Fruit fly (Drosophila melanogaster) whole organism, embryonic: ENCODE measurements around the gene CG14431.

Experiments used
- ATbp ChIP-seq: fragments of 200-800 bp; sonication (Bioruptor generic); optimal IDR thresholded peaks from 2 replicates; lab custom pipeline; 2017; ENCODE audit warnings: missing biosample characterization, mild to moderate bottlenecking, missing genetic modification characterization, missing genetic modification reagents
- Ada2b ChIP-seq: fragments of 200-800 bp; sonication (Bioruptor generic); IDR thresholded peaks from 2 replicates; pipeline ENCODE4 v1.3.6; 2022; ENCODE audit warnings: missing biosample characterization, missing genetic modification characterization
- Adf1 ChIP-seq: fragments of 200-800 bp; sonication (Bioruptor generic); IDR thresholded peaks from 2 replicates; pipeline ENCODE4 v1.3.6; 2022; ENCODE audit warnings: missing biosample characterization, missing genetic modification characterization
- Atf3 ChIP-seq: fragments of 200-800 bp; sonication (Bioruptor generic); optimal IDR thresholded peaks from 3 replicates; lab custom pipeline; 2016; ENCODE audit warnings: missing biosample characterization, missing genetic modification characterization
- Bdp1 ChIP-seq: fragments of 200-800 bp; sonication (Bioruptor generic); optimal IDR thresholded peaks from 3 replicates; lab custom pipeline; 2016; ENCODE audit warnings: missing biosample characterization, missing genetic modification characterization
- CG10274 ChIP-seq: fragments of 200-800 bp; sonication (Bioruptor generic); optimal IDR thresholded peaks from 3 replicates; lab custom pipeline; 2017; ENCODE audit warnings: missing biosample characterization, mild to moderate bottlenecking, missing genetic modification characterization
- CG10366 ChIP-seq: fragments of 200-800 bp; sonication (Bioruptor generic); IDR thresholded peaks from 2 replicates; pipeline ENCODE4 v1.3.6; 2022; ENCODE audit warnings: missing biosample characterization, missing genetic modification characterization
- CG11456 ChIP-seq: fragments of 200-800 bp; sonication (Bioruptor generic); IDR thresholded peaks from 3 replicates; pipeline ENCODE4 v1.3.6; 2022; ENCODE audit warnings: missing biosample characterization, missing genetic modification characterization
- CG11560 ChIP-seq: fragments of 200-800 bp; sonication (Bioruptor generic); IDR thresholded peaks from 3 replicates; pipeline ENCODE4 v1.3.6; 2022; ENCODE audit warnings: missing biosample characterization, missing genetic modification characterization
- CG16863 ChIP-seq: fragments of 200-800 bp; sonication (Bioruptor generic); optimal IDR thresholded peaks from 3 replicates; lab custom pipeline; 2016; ENCODE audit warnings: missing biosample characterization, missing genetic modification characterization
- CG17829 ChIP-seq: fragments of 200-800 bp; optimal IDR thresholded peaks from 2 replicates; lab custom pipeline; 2019; ENCODE audit warnings: missing biosample characterization, mild to moderate bottlenecking, missing genetic modification characterization, moderate library complexity
- CG2116 ChIP-seq: fragments of 200-800 bp; sonication (Bioruptor generic); optimal IDR thresholded peaks from 3 replicates; lab custom pipeline; 2018; ENCODE audit warnings: missing biosample characterization, mild to moderate bottlenecking, missing genetic modification characterization
- CG2712 ChIP-seq: fragments of 200-800 bp; optimal IDR thresholded peaks from 3 replicates; lab custom pipeline; 2019; ENCODE audit warnings: missing biosample characterization, mild to moderate bottlenecking, missing genetic modification characterization, moderate library complexity
- CG30020 ChIP-seq: fragments of 200-800 bp; optimal IDR thresholded peaks from 2 replicates; lab custom pipeline; 2019; ENCODE audit warnings: missing biosample characterization, mild to moderate bottlenecking, missing genetic modification characterization, moderate library complexity
- CG31224 ChIP-seq: fragments of 200-800 bp; sonication (Bioruptor generic); IDR thresholded peaks from 2 replicates; pipeline ENCODE4 v1.3.6; 2022; ENCODE audit warnings: missing biosample characterization, missing genetic modification characterization
- CG34422 ChIP-seq: fragments of 200-800 bp; sonication (Bioruptor generic); IDR thresholded peaks from 3 replicates; pipeline ENCODE4 v1.3.6; 2022; ENCODE audit warnings: missing biosample characterization, missing genetic modification characterization
- CG4854 ChIP-seq: fragments of 200-800 bp; sonication (Bioruptor generic); optimal IDR thresholded peaks from 2 replicates; lab custom pipeline; 2016; ENCODE audit warnings: missing biosample characterization, missing genetic modification characterization, inconsistent platforms
- CG8478 ChIP-seq: fragments of >200 bp; optimal IDR thresholded peaks from 2 replicates; lab custom pipeline; 2018
- CG8944 ChIP-seq: fragments of 200-800 bp; sonication (Bioruptor generic); optimal IDR thresholded peaks from 3 replicates; lab custom pipeline; 2016; ENCODE audit warnings: missing biosample characterization, missing genetic modification characterization
- CG9797 ChIP-seq: fragments of 200-800 bp; sonication (Bioruptor generic); optimal IDR thresholded peaks from 3 replicates; lab custom pipeline; 2018; ENCODE audit warnings: missing biosample characterization, mild to moderate bottlenecking, missing genetic modification characterization
- D ChIP-seq, 2 experiments: fragments of 200-800 bp in 1 of 2; fragments of >200 bp in 1 of 2; sonication (Bioruptor generic) in 1 of 2; optimal IDR thresholded peaks; 2 replicates in 1 of 2; 3 replicates in 1 of 2; lab custom pipeline; 2017; ENCODE audit warnings: mild to moderate bottlenecking in 1 of 2, missing biosample characterization in 1 of 2, missing genetic modification characterization in 1 of 2, missing genetic modification reagents in 1 of 2
- HmgD ChIP-seq: fragments of 200-800 bp; sonication (Bioruptor generic); optimal IDR thresholded peaks from 3 replicates; lab custom pipeline; 2016; ENCODE audit warnings: missing biosample characterization, missing genetic modification characterization
- Poxn ChIP-seq: fragments of 200-800 bp; sonication (Bioruptor generic); IDR thresholded peaks from 2 replicates; pipeline ENCODE4 v1.3.6; 2022; ENCODE audit warnings: missing biosample characterization, missing genetic modification characterization
- ac ChIP-seq: fragments of 200-800 bp; sonication (Bioruptor generic); optimal IDR thresholded peaks from 3 replicates; lab custom pipeline; 2017; ENCODE audit warnings: missing biosample characterization, mild to moderate bottlenecking, missing genetic modification characterization
- aop ChIP-seq: fragments of 200-800 bp; sonication (Bioruptor generic); IDR thresholded peaks from 2 replicates; pipeline ENCODE4 v1.3.6; 2022; ENCODE audit warnings: missing biosample characterization, missing genetic modification characterization
- bbx ChIP-seq: fragments of 200-800 bp; sonication (Bioruptor generic); IDR thresholded peaks from 2 replicates; pipeline ENCODE4 v1.3.6; 2022; ENCODE audit warnings: missing biosample characterization, missing genetic modification characterization; ENCODE audit not compliant: partially characterized antibody
- cad ChIP-seq: fragments of >200 bp; optimal IDR thresholded peaks from 2 replicates; lab custom pipeline; 2017; ENCODE audit warnings: missing biosample characterization, missing genetic modification characterization
- caup ChIP-seq: fragments of 200-800 bp; sonication (Bioruptor generic); optimal IDR thresholded peaks from 3 replicates; lab custom pipeline; 2017; ENCODE audit warnings: missing biosample characterization, mild to moderate bottlenecking, missing genetic modification characterization, moderate library complexity; ENCODE audit not compliant: severe bottlenecking
- dimm ChIP-seq: fragments of 200-800 bp; sonication (Bioruptor generic); IDR thresholded peaks from 2 replicates; pipeline ENCODE4 v1.3.6; 2022; ENCODE audit warnings: missing biosample characterization, missing genetic modification characterization
- disco-r ChIP-seq: fragments of 200-800 bp; sonication (Bioruptor generic); optimal IDR thresholded peaks from 2 replicates; lab custom pipeline; 2016; ENCODE audit warnings: missing biosample characterization, missing genetic modification characterization
- dmrt11E ChIP-seq: fragments of 200-800 bp; sonication (Bioruptor generic); optimal IDR thresholded peaks from 3 replicates; lab custom pipeline; 2018; ENCODE audit warnings: missing biosample characterization, mild to moderate bottlenecking, missing genetic modification characterization, moderate library complexity
- emc ChIP-seq: fragments of 200-800 bp; sonication (Bioruptor generic); optimal IDR thresholded peaks from 2 replicates; lab custom pipeline; 2016; ENCODE audit warnings: missing biosample characterization, missing genetic modification characterization
- jing ChIP-seq: fragments of 200-800 bp; sonication (Bioruptor generic); optimal IDR thresholded peaks from 2 replicates; lab custom pipeline; 2018; ENCODE audit warnings: missing biosample characterization, mild to moderate bottlenecking, missing genetic modification characterization
- lab ChIP-seq: fragments of 200-800 bp; sonication (Bioruptor generic); optimal IDR thresholded peaks from 3 replicates; lab custom pipeline; 2017; ENCODE audit warnings: missing biosample characterization, missing genetic modification characterization, mild to moderate bottlenecking, moderate library complexity, missing genetic modification reagents
- lov ChIP-seq, 2 experiments: fragments of 200-800 bp in 1 of 2; fragments of >200 bp in 1 of 2; sonication (Bioruptor generic) in 1 of 2; IDR thresholded peaks in 1 of 2; optimal IDR thresholded peaks in 1 of 2; 2 replicates in 1 of 2; 3 replicates in 1 of 2; pipeline versions ENCODE4 v1.3.6 to Lab custom; 2017 to 2022; ENCODE audit warnings: missing biosample characterization in 1 of 2, missing genetic modification characterization in 1 of 2
- maf-S ChIP-seq: fragments of 200-800 bp; sonication (Bioruptor generic); optimal IDR thresholded peaks from 2 replicates; lab custom pipeline; 2016; ENCODE audit warnings: missing biosample characterization, missing genetic modification characterization
- mam ChIP-seq: fragments of 200-800 bp; sonication (Bioruptor generic); optimal IDR thresholded peaks from 3 replicates; lab custom pipeline; 2016; ENCODE audit warnings: missing biosample characterization, missing genetic modification characterization
- org-1 ChIP-seq: fragments of 200-800 bp; sonication (Bioruptor generic); optimal IDR thresholded peaks from 2 replicates; lab custom pipeline; 2017; ENCODE audit warnings: missing biosample characterization, missing genetic modification characterization
- otp ChIP-seq: fragments of 200-800 bp; sonication (Bioruptor generic); IDR thresholded peaks from 3 replicates; pipeline ENCODE4, ENCODE4 v1.3.6; 2022; ENCODE audit warnings: missing biosample characterization, missing genetic modification characterization
- p53 ChIP-seq: fragments of 200-800 bp; sonication (Bioruptor generic); optimal IDR thresholded peaks from 2 replicates; lab custom pipeline; 2016; ENCODE audit warnings: missing biosample characterization, missing genetic modification characterization
- pum ChIP-seq: fragments of 200-800 bp; sonication (Bioruptor generic); optimal IDR thresholded peaks from 2 replicates; lab custom pipeline; 2016; ENCODE audit warnings: missing biosample characterization, missing genetic modification characterization
- scrt ChIP-seq: fragments of 200-800 bp; sonication (Bioruptor generic); optimal IDR thresholded peaks from 2 replicates; lab custom pipeline; 2018; ENCODE audit warnings: missing biosample characterization, mild to moderate bottlenecking, missing genetic modification characterization, moderate library complexity
- shn ChIP-seq: fragments of 200-800 bp; sonication (Bioruptor generic); optimal IDR thresholded peaks from 3 replicates; lab custom pipeline; 2016; ENCODE audit warnings: missing biosample characterization, missing genetic modification characterization
- sr ChIP-seq: fragments of 200-800 bp; sonication (Bioruptor generic); IDR thresholded peaks from 3 replicates; pipeline ENCODE4 v1.3.6; 2022; ENCODE audit warnings: missing biosample characterization, missing genetic modification characterization
- sug ChIP-seq: fragments of 200-800 bp; optimal IDR thresholded peaks from 2 replicates; lab custom pipeline; 2019; ENCODE audit warnings: missing biosample characterization, mild to moderate bottlenecking, missing genetic modification characterization, moderate library complexity
- tll ChIP-seq, 2 experiments: fragments of 200-800 bp in 1 of 2; fragments of >200 bp in 1 of 2; sonication (Bioruptor generic) in 1 of 2; optimal IDR thresholded peaks; 2 replicates each; lab custom pipeline; 2017 to 2019; ENCODE audit warnings: missing biosample characterization in 2 of 2, missing genetic modification characterization in 2 of 2, mild to moderate bottlenecking in 1 of 2, moderate library complexity in 1 of 2
- trem ChIP-seq: fragments of 200-800 bp; optimal IDR thresholded peaks from 3 replicates; lab custom pipeline; 2019; ENCODE audit warnings: missing biosample characterization, mild to moderate bottlenecking, missing genetic modification characterization, moderate library complexity
- trh ChIP-seq: fragments of 200-800 bp; sonication (Bioruptor generic); optimal IDR thresholded peaks from 2 replicates; lab custom pipeline; 2016; ENCODE audit warnings: missing biosample characterization, missing genetic modification characterization
- z ChIP-seq: fragments of 200-800 bp; sonication (Bioruptor generic); IDR thresholded peaks from 3 replicates; pipeline ENCODE4 v1.3.6; 2022; ENCODE audit warnings: missing biosample characterization, missing genetic modification characterization

The CG14431 gene

DNA sequence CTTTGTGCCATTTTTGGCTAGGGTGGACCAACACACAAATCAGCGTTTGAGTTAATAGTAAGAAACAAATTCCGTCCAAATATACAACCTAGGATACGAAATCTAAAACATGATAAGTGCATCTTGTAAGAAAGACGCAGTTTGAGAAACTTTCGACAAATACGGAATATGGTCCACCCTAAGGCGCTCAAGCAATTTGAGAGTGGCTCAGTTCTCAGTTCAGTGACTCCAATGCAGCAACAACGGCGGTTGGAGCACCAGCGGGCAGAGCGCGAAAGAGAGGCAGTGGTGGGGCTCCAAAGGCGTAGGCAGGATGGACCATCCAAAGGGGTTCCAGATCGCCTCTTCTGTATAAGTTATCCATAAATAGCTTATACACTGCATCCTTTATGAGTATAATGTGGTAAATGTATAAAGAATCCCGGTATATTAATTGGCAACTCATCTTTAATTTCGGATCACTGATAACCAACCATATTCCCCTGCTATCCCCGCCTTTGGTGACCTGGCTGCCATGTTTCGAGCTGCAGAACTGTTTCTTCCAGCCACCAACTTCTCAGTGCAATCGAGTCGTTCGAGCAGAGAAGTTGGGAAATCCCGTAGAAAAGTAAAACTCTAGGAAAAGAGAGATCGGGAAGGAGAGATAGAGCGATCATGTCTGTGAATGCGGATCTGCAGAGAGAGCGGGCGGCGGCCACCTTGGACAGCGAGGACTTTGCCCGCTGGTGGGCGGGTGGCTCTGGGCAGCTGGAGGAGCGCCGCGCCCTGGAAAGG lies 61.5 kb downstream of the CG14431 start, which contains the start of gene CG4586 (continued):
- TF ChIP-seq CG10366 (GFP tag; lab: Robert Waterston, UW): peak; percentile 92
- peak; percentile 76 for TF ChIP-seq trh (GFP tag; lab: Kevin White, UChicago)
- TF ChIP-seq CG2712 (tag; lab: Kevin White, UChicago): peak; percentile 93
- TF ChIP-seq CG2116 (GFP tag; lab: Kevin White, UChicago): peak; percentile 79
- no peak for TF ChIP-seq lov (optimal IDR thresholded peaks at IDR 0.05; lab: Kevin White, UChicago)
- peak; percentile 95 for TF ChIP-seq lov (GFP tag; IDR thresholded peaks at IDR 0.05; lab: Robert Waterston, UW)
- TF ChIP-seq CG30020 (tag; lab: Kevin White, UChicago): peak; percentile 34
- TF ChIP-seq CG8478 (lab: Kevin White, UChicago): no peak
- TF ChIP-seq shn: peak; percentile 90
- peak; percentile 94 for TF ChIP-seq CG16863 (GFP tag; lab: Kevin White, UChicago)
- peak; percentile 22 for TF ChIP-seq CG9797
- TF ChIP-seq CG11560 (tag; lab: Robert Waterston, UW): peak; percentile 53; the same call in 1 of the 3 replicates
- TF ChIP-seq CG17829 (tag; lab: Kevin White, UChicago): peak; percentile 91
- peak; percentile 95 for TF ChIP-seq CG34422
- TF ChIP-seq dmrt11E: peak; percentile 71
- TF ChIP-seq sug (tag; lab: Kevin White, UChicago): peak; percentile 84
- peak; percentile 93 for TF ChIP-seq scrt
- TF ChIP-seq p53 (GFP tag; lab: Kevin White, UChicago): peak; percentile 82
- TF ChIP-seq lab (GFP tag; lab: Kevin White, UChicago): peak; percentile 99
- TF ChIP-seq Ada2b: peak; percentile 96
- peak; percentile 69 for TF ChIP-seq Poxn (GFP tag; lab: Robert Waterston, UW)
- peak; percentile 80 for TF ChIP-seq dimm
- TF ChIP-seq disco-r (GFP tag; lab: Kevin White, UChicago): peak; percentile 94
- peak; percentile 90 for TF ChIP-seq Bdp1 (GFP tag; lab: Kevin White, UChicago)
- peak; percentile 97 for TF ChIP-seq caup
- peak; percentile 94 for TF ChIP-seq CG4854 (GFP tag; lab: Kevin White, UChicago)
- TF ChIP-seq ATbp (GFP tag; lab: Kevin White, UChicago): peak; percentile 96
- peak; percentile 92 for TF ChIP-seq mam (GFP tag; lab: Kevin White, UChicago)
- TF ChIP-seq sr: peak; percentile 89
- no peak for TF ChIP-seq D (optimal IDR thresholded peaks at IDR 0.05; lab: Kevin White, UChicago)
- TF ChIP-seq D (GFP tag; optimal IDR thresholded peaks at IDR 0.05; lab: Kevin White, UChicago): peak; percentile 86
- peak; percentile 94 for TF ChIP-seq org-1 (GFP tag; lab: Kevin White, UChicago)
- TF ChIP-seq HmgD (GFP tag; lab: Kevin White, UChicago): peak; percentile 95
- peak; percentile 89 for TF ChIP-seq CG10274 (GFP tag; lab: Kevin White, UChicago)
- TF ChIP-seq Atf3 (GFP tag; lab: Kevin White, UChicago): peak; percentile 85
- TF ChIP-seq tll (GFP tag; optimal IDR thresholded peaks at IDR 0.05; lab: Kevin White, UChicago): no peak
- TF ChIP-seq bbx (GFP tag; lab: Robert Waterston, UW): no peak
- peak; percentile 90 for TF ChIP-seq emc (GFP tag; lab: Kevin White, UChicago)
- TF ChIP-seq trem (tag; lab: Kevin White, UChicago): peak; percentile 91
- peak; percentile 80 for TF ChIP-seq CG31224 (GFP tag; lab: Robert Waterston, UW)
- peak; percentile 82 for TF ChIP-seq jing (GFP tag; lab: Kevin White, UChicago)
- TF ChIP-seq pum (GFP tag; lab: Kevin White, UChicago): peak; percentile 88
- peak; percentile 89 for TF ChIP-seq CG8944
- TF ChIP-seq aop: peak; percentile 60
- peak; percentile 94 for TF ChIP-seq CG11456
- no peak for TF ChIP-seq cad
- peak; percentile 65; the same call in 1 of the 3 replicates for TF ChIP-seq z (GFP tag; lab: Robert Waterston, UW)
- TF ChIP-seq Adf1 (GFP tag; lab: Robert Waterston, UW): peak; percentile 64
- peak; percentile 96 for TF ChIP-seq otp (GFP tag; lab: Robert Waterston, UW)
- TF ChIP-seq maf-S: peak; percentile 94
- peak; percentile 66 for TF ChIP-seq ac (GFP tag; lab: Kevin White, UChicago)
